Fruit fly (Drosophila melanogaster) whole organism, pupa: Measurements from ENCODE around the gene CG4849.
"Not testable (repeated sequence)": the region's sequence is repeated elsewhere in the genome, so short reads cannot be mapped to it uniquely, and the experiment has no call there.

Source experiments
- CG10348 ChIP-seq: fragments of 200-800 bp; sonication (Bioruptor generic); IDR thresholded peaks from 2 replicates; pipeline ENCODE4 v1.3.6; 2022; ENCODE audit warnings: missing biosample characterization, missing genetic modification characterization
- CG12605 ChIP-seq: fragments of 200-800 bp; sonication (Bioruptor generic); IDR thresholded peaks from 2 replicates; pipeline ENCODE4 v1.3.6; 2022; ENCODE audit warnings: missing biosample characterization, missing genetic modification characterization
- CG13204 ChIP-seq: fragments of 200-800 bp; sonication (Bioruptor generic); optimal IDR thresholded peaks from 2 replicates; lab custom pipeline; 2018; ENCODE audit warnings: missing biosample characterization, mild to moderate bottlenecking, missing genetic modification characterization, moderate library complexity
- CG14655 ChIP-seq: fragments of 200-800 bp; sonication (Bioruptor generic); optimal IDR thresholded peaks from 3 replicates; lab custom pipeline; 2017; ENCODE audit warnings: mild to moderate bottlenecking, missing biosample characterization, missing genetic modification reagents, missing genetic modification characterization
- CG15710 ChIP-seq: fragments of 200-800 bp; sonication (Bioruptor generic); optimal IDR thresholded peaks from 2 replicates; lab custom pipeline; 2018; ENCODE audit warnings: missing biosample characterization, mild to moderate bottlenecking, missing genetic modification characterization, moderate library complexity
- CG17806 ChIP-seq: fragments of 200-800 bp; sonication (Bioruptor generic); optimal IDR thresholded peaks from 2 replicates; lab custom pipeline; 2018; ENCODE audit warnings: missing biosample characterization, mild to moderate bottlenecking, missing genetic modification characterization, moderate library complexity
- CG32121 ChIP-seq: fragments of 200-800 bp; sonication (Bioruptor generic); IDR thresholded peaks from 2 replicates; pipeline ENCODE4 v1.3.6; 2022; ENCODE audit warnings: missing biosample characterization, missing genetic modification characterization
- CG34367 ChIP-seq: fragments of 200-800 bp; sonication (Bioruptor generic); optimal IDR thresholded peaks from 2 replicates; lab custom pipeline; 2018; ENCODE audit warnings: missing biosample characterization, mild to moderate bottlenecking, missing genetic modification characterization
- CG4496 ChIP-seq: fragments of 200-800 bp; sonication (Bioruptor generic); IDR thresholded peaks from 3 replicates; pipeline ENCODE4 v1.3.6; 2022; ENCODE audit warnings: missing biosample characterization, missing genetic modification characterization
- CG8159 ChIP-seq: fragments of 200-800 bp; sonication (Bioruptor generic); optimal IDR thresholded peaks from 3 replicates; lab custom pipeline; 2018; ENCODE audit warnings: missing biosample characterization, mild to moderate bottlenecking, missing genetic modification characterization, moderate library complexity
- CG8301 ChIP-seq: fragments of 200-800 bp; sonication (Bioruptor generic); optimal IDR thresholded peaks from 2 replicates; lab custom pipeline; 2018; ENCODE audit warnings: missing biosample characterization, mild to moderate bottlenecking, missing genetic modification characterization
- CG9948 ChIP-seq: fragments of 200-800 bp; sonication (Bioruptor generic); optimal IDR thresholded peaks from 2 replicates; lab custom pipeline; 2018; ENCODE audit warnings: missing biosample characterization, mild to moderate bottlenecking, missing genetic modification characterization, moderate library complexity
- D1 ChIP-seq: fragments of 200-800 bp; sonication (Bioruptor generic); optimal IDR thresholded peaks from 2 replicates; lab custom pipeline; 2018; ENCODE audit warnings: missing biosample characterization, mild to moderate bottlenecking, missing genetic modification characterization, moderate library complexity
- EcR ChIP-seq: fragments of 200-800 bp; sonication (Bioruptor generic); optimal IDR thresholded peaks from 3 replicates; lab custom pipeline; 2019; ENCODE audit warnings: missing biosample characterization, missing genetic modification characterization, mild to moderate bottlenecking, moderate library complexity, missing genetic modification reagents
- Ets98B ChIP-seq: fragments of 200-800 bp; sonication (Bioruptor generic); IDR thresholded peaks from 2 replicates; pipeline ENCODE4 v1.3.6; 2022; ENCODE audit warnings: missing biosample characterization, missing genetic modification characterization
- Pif1A ChIP-seq: fragments of 200-800 bp; sonication (Bioruptor generic); optimal IDR thresholded peaks from 3 replicates; lab custom pipeline; 2016; ENCODE audit warnings: missing biosample characterization, missing genetic modification characterization
- Pif1B ChIP-seq: fragments of 200-800 bp; sonication (Bioruptor generic); optimal IDR thresholded peaks from 3 replicates; lab custom pipeline; 2016; ENCODE audit warnings: missing biosample characterization, missing genetic modification characterization
- Snoo ChIP-seq: fragments of 200-800 bp; sonication (Bioruptor generic); optimal IDR thresholded peaks from 3 replicates; lab custom pipeline; 2017; ENCODE audit warnings: missing biosample characterization, mild to moderate bottlenecking, missing genetic modification characterization, inconsistent platforms
- fd96Ca ChIP-seq: fragments of 200-800 bp; sonication (Bioruptor generic); IDR thresholded peaks from 3 replicates; pipeline ENCODE4 v1.3.6; 2022; ENCODE audit warnings: missing biosample characterization, missing genetic modification characterization
- gl ChIP-seq: fragments of 200-800 bp; sonication (Bioruptor generic); optimal IDR thresholded peaks from 2 replicates; lab custom pipeline; 2018; ENCODE audit warnings: missing biosample characterization, mild to moderate bottlenecking, missing genetic modification characterization
- rn ChIP-seq: fragments of 200-800 bp; sonication (Bioruptor generic); IDR thresholded peaks from 2 replicates; pipeline ENCODE4 v1.3.6; 2022; ENCODE audit warnings: missing biosample characterization, missing genetic modification characterization

Gene CG4849

DNA sequence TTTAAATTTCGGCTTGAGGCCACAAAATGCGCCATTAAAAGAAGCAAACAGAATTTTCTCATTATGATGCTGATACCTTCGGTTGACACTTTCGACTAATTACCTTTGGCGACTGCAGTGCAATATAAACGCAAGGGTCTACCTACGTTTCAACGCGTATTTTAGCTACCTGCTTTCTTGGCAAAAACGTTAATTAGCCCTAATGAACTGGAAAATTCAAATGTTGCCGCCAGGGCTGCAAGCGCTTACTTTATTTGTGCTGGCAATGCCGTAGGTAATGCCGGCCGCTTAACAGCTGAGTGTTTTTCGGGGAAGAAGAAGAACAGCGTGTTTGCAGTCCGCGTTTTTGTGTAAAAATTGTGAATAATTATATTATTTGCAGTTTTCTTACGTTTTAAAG is at the start of gene CG4849, which contains the start of gene CG31131:
Gene CG4849 (plus strand): TSS at position 297 of the 400 bp plus-strand sequence.
Gene CG31131 (minus strand): TSS at position 101 of the 400 bp plus-strand sequence.
- not testable (repeated sequence) for TF ChIP-seq CG13204; Pif1B (GFP tag; lab: Kevin White, UChicago); CG34367

DNA sequence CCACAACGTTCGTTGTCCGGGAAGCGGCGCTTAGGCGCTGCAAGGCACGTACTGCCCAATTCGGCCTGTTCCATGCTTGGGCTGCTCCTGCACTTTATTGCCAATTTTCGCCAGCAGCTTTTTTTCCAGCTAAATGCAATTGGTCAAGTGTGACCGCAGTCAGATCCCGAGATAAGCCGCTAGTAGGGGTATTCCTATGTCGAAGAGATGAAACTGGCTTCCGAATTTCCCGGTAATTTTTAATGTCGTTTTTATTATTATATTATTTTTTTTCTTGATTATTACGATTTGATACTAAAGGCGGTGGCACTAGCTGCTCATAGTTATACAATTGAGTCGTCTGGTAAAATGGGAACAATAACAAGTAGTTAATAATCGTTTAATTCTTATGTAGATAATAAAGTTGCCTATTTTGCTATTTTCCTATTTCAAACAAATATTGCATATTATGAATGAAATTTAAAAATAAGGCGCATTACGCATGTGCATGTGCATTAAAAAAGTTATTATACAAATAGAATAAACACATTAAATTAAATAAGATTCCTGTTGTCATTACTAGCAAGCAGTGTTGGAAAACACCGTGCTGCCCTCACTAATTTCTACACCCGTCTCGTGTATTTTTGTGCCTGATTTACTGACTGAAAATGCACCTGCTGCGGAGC is 46.7 kb upstream of the CG4849 start, which contains the start of the genes CG5003 and mRpS22:
Gene CG5003 (minus strand): TSS at position 162 of the 665 bp plus-strand sequence.
Gene mRpS22 (plus strand): TSS at position 554 of the 665 bp plus-strand sequence.
- 0 out of 3 replicates have a peak, but pooled peaks have one; percentile 34 for TF ChIP-seq CG4496 (GFP tag; lab: Robert Waterston, UW)
- TF ChIP-seq EcR (GFP tag; lab: Kevin White, UChicago), result no peak
- peak; percentile 55 for TF ChIP-seq CG15710 (tag; lab: Kevin White, UChicago)
- no peak for TF ChIP-seq CG13204
- no peak for TF ChIP-seq CG8301
- TF ChIP-seq Pif1A (GFP tag; lab: Kevin White, UChicago), result no peak
- TF ChIP-seq CG32121 (GFP tag; lab: Robert Waterston, UW), result no peak
- TF ChIP-seq Ets98B (GFP tag; lab: Robert Waterston, UW), result no peak
- peak; percentile 12 for TF ChIP-seq CG17806
- no peak for TF ChIP-seq CG12605 (GFP tag; lab: Robert Waterston, UW)
- no peak for TF ChIP-seq fd96Ca (GFP tag; lab: Robert Waterston, UW)
- TF ChIP-seq Snoo, result peak; percentile 44
- no peak for TF ChIP-seq CG10348
- peak; percentile 53 for TF ChIP-seq CG8159 (tag; lab: Kevin White, UChicago)
- no peak for TF ChIP-seq CG14655 (GFP tag; lab: Kevin White, UChicago)
- no peak for TF ChIP-seq D1
- TF ChIP-seq CG9948 (tag; lab: Kevin White, UChicago), result peak; percentile 4
- TF ChIP-seq gl (tag; lab: Kevin White, UChicago), result no peak
- TF ChIP-seq rn, result no peak
- no peak for TF ChIP-seq CG34367
- TF ChIP-seq Pif1B (GFP tag; lab: Kevin White, UChicago), result peak; percentile 43

DNA sequence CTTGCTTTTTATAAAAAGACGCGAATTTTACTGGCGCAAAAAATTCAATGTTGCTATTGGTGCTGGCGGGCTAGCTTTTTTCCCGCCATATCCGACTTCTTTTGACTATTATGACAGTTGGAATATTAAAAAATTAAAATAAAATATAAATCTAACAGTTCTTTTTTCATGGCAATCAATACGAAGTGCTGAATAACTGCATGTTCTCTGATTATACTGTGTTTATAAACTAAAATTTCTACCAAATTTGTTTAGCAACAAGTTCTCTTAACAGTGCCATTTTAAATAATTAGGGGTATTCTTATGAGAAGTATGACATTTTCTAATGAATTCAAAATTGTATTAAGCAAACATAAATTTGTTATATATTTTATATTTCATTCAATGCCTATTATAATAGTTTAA is 43.8 kb upstream of the CG4849 start, which contains the start of gene Boh1:
Gene Boh1 (minus strand): TSS at position 76 of the 405 bp plus-strand sequence.
- peak; percentile 46 for TF ChIP-seq CG8159 (tag; lab: Kevin White, UChicago)
- TF ChIP-seq Snoo, result peak; percentile 39
- TF ChIP-seq CG32121 (GFP tag; lab: Robert Waterston, UW), result no peak

DNA sequence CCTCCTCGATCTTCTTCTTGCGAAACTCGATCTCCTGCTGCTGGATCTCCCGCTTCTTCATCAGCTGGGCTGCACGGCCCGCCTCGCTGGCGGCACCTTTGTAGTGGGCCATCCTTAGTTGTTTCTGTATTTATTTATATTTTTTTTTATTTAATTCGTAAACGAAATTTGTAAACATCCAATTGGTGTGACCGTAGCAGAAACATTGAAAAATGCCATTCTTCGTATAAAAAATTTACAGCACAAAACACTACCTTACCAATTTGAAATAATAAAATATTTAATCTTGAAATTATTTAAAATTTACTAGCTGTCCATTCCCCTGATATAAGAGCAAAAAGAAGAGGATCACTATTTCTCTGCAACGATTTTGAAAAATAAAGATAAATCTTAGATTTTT is 42.3 kb upstream of the CG4849 start, which contains the start of gene CG12259:
Gene CG12259 (minus strand): TSS at position 207 of the 400 bp plus-strand sequence.
- no peak for TF ChIP-seq CG14655 (GFP tag; lab: Kevin White, UChicago)
- no peak for TF ChIP-seq CG8301
- TF ChIP-seq Snoo, result no peak
- no peak for TF ChIP-seq CG13204
- no peak for TF ChIP-seq fd96Ca (GFP tag; lab: Robert Waterston, UW)

DNA sequence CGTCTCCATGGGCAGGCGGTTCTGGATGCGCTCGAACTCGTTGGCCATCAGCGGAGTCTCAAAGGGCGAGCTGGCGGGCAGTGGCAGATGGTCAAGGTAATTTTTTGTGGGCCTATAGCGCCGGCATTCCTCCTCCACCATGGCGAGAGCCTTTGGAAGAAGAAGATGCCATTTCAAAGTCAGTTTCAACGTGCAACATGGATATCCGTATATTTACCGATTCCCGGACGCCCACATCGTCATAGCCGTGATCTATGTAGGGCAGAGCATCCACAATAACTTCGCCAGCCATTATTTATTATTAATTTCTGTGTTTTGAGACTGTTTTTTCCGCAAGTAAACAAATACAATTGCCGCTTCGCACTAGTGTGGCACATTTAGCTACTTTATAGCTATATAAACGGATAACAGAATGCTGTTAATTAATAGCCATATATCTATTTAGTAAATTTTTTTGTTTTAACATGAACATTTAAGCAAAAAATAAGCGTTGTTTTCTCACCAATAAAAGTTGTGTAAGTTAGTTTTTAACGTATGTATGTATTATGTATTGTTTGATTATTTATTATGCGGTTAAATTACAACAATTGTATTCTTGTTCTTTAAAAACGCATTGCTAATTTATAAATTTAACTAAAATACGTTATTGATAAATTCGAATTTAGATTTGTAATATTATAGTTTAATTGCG is 41.1 kb upstream of the CG4849 start, which contains the start of gene BCAS2:
Gene BCAS2 (minus strand): TSS at position 375 of the 691 bp plus-strand sequence.
- no peak for TF ChIP-seq rn
- no peak for TF ChIP-seq CG10348
- TF ChIP-seq CG4496 (GFP tag; lab: Robert Waterston, UW), result no peak
- TF ChIP-seq EcR (GFP tag; lab: Kevin White, UChicago), result no peak
- no peak for TF ChIP-seq CG32121 (GFP tag; lab: Robert Waterston, UW)
- TF ChIP-seq CG8301, result no peak
- TF ChIP-seq CG17806, result no peak
- TF ChIP-seq Pif1B (GFP tag; lab: Kevin White, UChicago), result no peak
- no peak for TF ChIP-seq CG9948 (tag; lab: Kevin White, UChicago)
- TF ChIP-seq CG15710 (tag; lab: Kevin White, UChicago), result no peak
- TF ChIP-seq gl (tag; lab: Kevin White, UChicago), result no peak

DNA sequence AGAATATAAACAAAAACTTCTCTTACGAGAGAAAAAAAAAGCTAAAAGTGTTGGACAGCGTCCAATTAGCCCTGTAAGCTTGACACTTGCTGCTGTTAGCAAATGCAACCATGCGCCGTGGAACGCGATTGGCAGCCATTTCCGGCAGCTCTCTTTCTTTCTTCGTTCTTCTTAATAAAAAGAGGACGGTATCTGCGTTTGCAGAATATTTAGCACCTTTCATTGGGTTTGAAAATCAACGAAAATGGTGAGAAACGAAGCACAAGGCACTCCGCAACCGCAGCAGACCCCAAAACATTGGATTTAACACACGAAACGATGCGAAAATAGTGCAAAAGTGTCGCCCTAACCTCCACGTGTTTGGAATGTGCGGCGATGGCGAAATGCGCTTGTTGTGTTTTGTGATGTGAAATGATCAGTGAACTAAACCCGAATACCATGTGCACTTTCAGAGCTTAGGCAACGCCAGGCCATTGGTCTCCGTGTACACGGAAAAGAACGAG is 40.5 kb upstream of the CG4849 start, which contains the start of gene RpL4:
Gene RpL4 (plus strand): TSS at position 149 of the 503 bp plus-strand sequence.
- TF ChIP-seq CG14655 (GFP tag; lab: Kevin White, UChicago) (no peak), CG12605 (GFP tag; lab: Robert Waterston, UW) (peak; percentile 67; the same call in 1 of the 2 replicates), Snoo (peak; percentile 92), CG10348 (no peak), Pif1B (GFP tag; lab: Kevin White, UChicago) (peak; percentile 40), CG15710 (tag; lab: Kevin White, UChicago) (peak; percentile 65), CG8301 (no peak), CG32121 (GFP tag; lab: Robert Waterston, UW) (0 out of 2 replicates have a peak, but pooled peaks have one; percentile 40), gl (tag; lab: Kevin White, UChicago) (peak; percentile 8), CG34367 (peak; percentile 80), CG9948 (tag; lab: Kevin White, UChicago) (peak; percentile 3), rn (peak; percentile 62; the same call in 1 of the 2 replicates), EcR (GFP tag; lab: Kevin White, UChicago) (no peak), fd96Ca (GFP tag; lab: Robert Waterston, UW) (peak; percentile 6; the same call in 1 of the 3 replicates), Pif1A (GFP tag; lab: Kevin White, UChicago) (peak; percentile 76), Ets98B (GFP tag; lab: Robert Waterston, UW) (peak; percentile 59), CG8159 (tag; lab: Kevin White, UChicago) (peak; percentile 47), CG4496 (GFP tag; lab: Robert Waterston, UW) (peak; percentile 85)
- TF ChIP-seq, all 21 proteins: peak for 14
